Fruit fly (Drosophila melanogaster) whole organism, embryonic: ENCODE measurements around the gene CG2256.

Source experiments
- Abd-B ChIP-seq: fragments of 200-800 bp; sonication (Bioruptor generic); optimal IDR thresholded peaks from 2 replicates; lab custom pipeline; 2018; ENCODE audit warnings: missing biosample characterization, mild to moderate bottlenecking, missing genetic modification characterization, moderate library complexity
- CG13424 ChIP-seq: fragments of 200-800 bp; sonication (Bioruptor generic); optimal IDR thresholded peaks from 2 replicates; lab custom pipeline; 2019; ENCODE audit warnings: missing biosample characterization, mild to moderate bottlenecking, missing genetic modification characterization, moderate library complexity
- CG14014 ChIP-seq: fragments of 200-800 bp; sonication (Bioruptor generic); IDR thresholded peaks from 2 replicates; pipeline ENCODE4 v1.3.6; 2022; ENCODE audit warnings: missing biosample characterization, missing genetic modification characterization
- CG1529 ChIP-seq: fragments of 200-800 bp; sonication (Bioruptor generic); optimal IDR thresholded peaks from 3 replicates; lab custom pipeline; 2018; ENCODE audit warnings: missing biosample characterization, missing genetic modification characterization
- CG16863 ChIP-seq: fragments of 200-800 bp; sonication (Bioruptor generic); optimal IDR thresholded peaks from 3 replicates; lab custom pipeline; 2016; ENCODE audit warnings: missing biosample characterization, missing genetic modification characterization
- CG17361 ChIP-seq: fragments of 200-800 bp; sonication (Bioruptor generic); IDR thresholded peaks from 3 replicates; pipeline ENCODE4 v1.3.6; 2022; ENCODE audit warnings: missing biosample characterization, missing genetic modification characterization
- CG18619 ChIP-seq: fragments of 200-800 bp; sonication (Bioruptor generic); optimal IDR thresholded peaks from 3 replicates; lab custom pipeline; 2017; ENCODE audit warnings: missing biosample characterization, mild to moderate bottlenecking, missing genetic modification characterization
- CG2120 ChIP-seq: fragments of 200-800 bp; sonication (Bioruptor generic); optimal IDR thresholded peaks from 3 replicates; lab custom pipeline; 2016; ENCODE audit warnings: missing biosample characterization, missing genetic modification characterization
- CG31388 ChIP-seq: fragments of 200-800 bp; sonication (Bioruptor generic); optimal IDR thresholded peaks from 2 replicates; lab custom pipeline; 2016; ENCODE audit warnings: missing biosample characterization, missing genetic modification characterization
- CG6689 ChIP-seq: fragments of 200-800 bp; sonication (Bioruptor generic); IDR thresholded peaks from 2 replicates; pipeline ENCODE4 v1.3.6; 2022; ENCODE audit warnings: missing biosample characterization, missing genetic modification characterization
- CG9215 ChIP-seq: fragments of 200-800 bp; sonication (Bioruptor generic); IDR thresholded peaks from 2 replicates; pipeline ENCODE4 v1.3.6; 2022; ENCODE audit warnings: missing biosample characterization, missing genetic modification characterization
- Ets65A ChIP-seq: fragments of 200-800 bp; sonication (Bioruptor generic); peaks from one replicate; lab custom pipeline; 2016; ENCODE audit warnings: missing biosample characterization, missing genetic modification characterization
- Hr78 ChIP-seq, 2 experiments: fragments of 200-800 bp in 1 of 2; fragments of >200 bp in 1 of 2; sonication (Bioruptor generic) in 1 of 2; optimal IDR thresholded peaks; 2 replicates each; lab custom pipeline; 2017 to 2019; ENCODE audit warnings: missing biosample characterization in 2 of 2, missing genetic modification characterization in 2 of 2, mild to moderate bottlenecking in 1 of 2, moderate library complexity in 1 of 2
- Med ChIP-seq: fragments of 200-800 bp; sonication (Bioruptor generic); peaks from one replicate; lab custom pipeline; 2016; ENCODE audit warnings: missing biosample characterization, missing genetic modification characterization, mild to moderate bottlenecking, inconsistent platforms, moderate library complexity
- Pdp1 ChIP-seq, 2 experiments: fragments of 200-800 bp; sonication (Bioruptor generic); optimal IDR thresholded peaks; 3 replicates each; lab custom pipeline; 2016; ENCODE audit warnings: missing biosample characterization in 2 of 2, missing genetic modification characterization in 2 of 2, mild to moderate bottlenecking in 1 of 2, moderate library complexity in 1 of 2
- Ptx1 ChIP-seq: fragments of 200-800 bp; sonication (Bioruptor generic); IDR thresholded peaks from 2 replicates; pipeline ENCODE4 v1.3.6; 2022; ENCODE audit warnings: missing biosample characterization, missing genetic modification characterization
- Rfx ChIP-seq: fragments of 200-800 bp; sonication (Bioruptor generic); IDR thresholded peaks from 2 replicates; pipeline ENCODE4 v1.3.6; 2022; ENCODE audit warnings: missing biosample characterization, missing genetic modification characterization
- Xbp1 ChIP-seq: fragments of 200-800 bp; sonication (Bioruptor generic); optimal IDR thresholded peaks from 3 replicates; lab custom pipeline; 2016; ENCODE audit warnings: missing biosample characterization, mild to moderate bottlenecking, missing genetic modification characterization
- ap ChIP-seq: fragments of 200-800 bp; sonication (Bioruptor generic); IDR thresholded peaks from 2 replicates; pipeline ENCODE4 v1.3.6; 2022; ENCODE audit warnings: missing biosample characterization, missing genetic modification characterization
- dati ChIP-seq: fragments of 200-800 bp; sonication (Bioruptor generic); IDR thresholded peaks from 2 replicates; pipeline ENCODE4 v1.3.6; 2022; ENCODE audit warnings: missing biosample characterization, missing genetic modification characterization
- dysf ChIP-seq: fragments of 200-800 bp; sonication (Bioruptor generic); IDR thresholded peaks from 3 replicates; pipeline ENCODE4 v1.3.6; 2022; ENCODE audit warnings: missing biosample characterization, missing genetic modification characterization
- lab ChIP-seq: fragments of 200-800 bp; sonication (Bioruptor generic); optimal IDR thresholded peaks from 3 replicates; lab custom pipeline; 2017; ENCODE audit warnings: missing biosample characterization, missing genetic modification characterization, mild to moderate bottlenecking, moderate library complexity, missing genetic modification reagents
- lmd ChIP-seq: fragments of 200-800 bp; sonication (Bioruptor generic); IDR thresholded peaks from 2 replicates; pipeline ENCODE4 v1.3.6; 2022; ENCODE audit warnings: missing biosample characterization, missing genetic modification characterization
- mam ChIP-seq: fragments of 200-800 bp; sonication (Bioruptor generic); optimal IDR thresholded peaks from 3 replicates; lab custom pipeline; 2016; ENCODE audit warnings: missing biosample characterization, missing genetic modification characterization
- nau ChIP-seq: fragments of 200-800 bp; sonication (Bioruptor generic); optimal IDR thresholded peaks from 3 replicates; lab custom pipeline; 2017; ENCODE audit warnings: missing biosample characterization, mild to moderate bottlenecking, missing genetic modification characterization, missing genetic modification reagents
- prd ChIP-seq, 3 experiments: fragments of >200 bp in 2 of 3; fragments of 200-800 bp in 1 of 3; sonication (Bioruptor generic) in 1 of 3; optimal IDR thresholded peaks in 2 of 3; IDR thresholded peaks in 1 of 3; 2 replicates in 2 of 3; 3 replicates in 1 of 3; pipeline versions ENCODE4 v1.3.6 to Lab custom; 2017 to 2022; ENCODE audit warnings: missing biosample characterization in 1 of 3, missing genetic modification characterization in 1 of 3
- row ChIP-seq: fragments of 200-800 bp; sonication (Bioruptor generic); IDR thresholded peaks from 3 replicates; pipeline ENCODE4 v1.3.6; 2022; ENCODE audit warnings: missing biosample characterization, missing genetic modification characterization
- sens ChIP-seq: fragments of 200-800 bp; sonication (Bioruptor generic); peaks from one replicate; lab custom pipeline; 2016; ENCODE audit warnings: missing biosample characterization, missing genetic modification characterization
- slbo ChIP-seq: fragments of 200-800 bp; sonication (Bioruptor generic); IDR thresholded peaks from 2 replicates; pipeline ENCODE4 v1.3.6; 2022; ENCODE audit warnings: missing biosample characterization, missing genetic modification characterization
- stc ChIP-seq: fragments of 200-800 bp; sonication (Bioruptor generic); IDR thresholded peaks from 2 replicates; pipeline ENCODE4 v1.3.6; 2022; ENCODE audit warnings: missing biosample characterization, missing genetic modification characterization
- sug ChIP-seq: fragments of 200-800 bp; optimal IDR thresholded peaks from 2 replicates; lab custom pipeline; 2019; ENCODE audit warnings: missing biosample characterization, mild to moderate bottlenecking, missing genetic modification characterization, moderate library complexity
- toy ChIP-seq: fragments of 200-800 bp; sonication (Bioruptor generic); IDR thresholded peaks from 2 replicates; pipeline ENCODE4 v1.3.6; 2022; ENCODE audit warnings: missing biosample characterization, missing genetic modification characterization
- vvl ChIP-seq: fragments of 200-800 bp; sonication (Bioruptor generic); IDR thresholded peaks from 2 replicates; pipeline ENCODE4 v1.3.6; 2022; ENCODE audit warnings: missing biosample characterization, missing genetic modification characterization
- zen ChIP-seq: fragments of 200-800 bp; sonication (Bioruptor generic); optimal IDR thresholded peaks from 3 replicates; lab custom pipeline; 2018; ENCODE audit warnings: missing biosample characterization, mild to moderate bottlenecking, missing genetic modification characterization, moderate library complexity
- zen2 ChIP-seq: fragments of 200-800 bp; sonication (Bioruptor generic); IDR thresholded peaks from 3 replicates; pipeline ENCODE4 v1.3.6; 2022; ENCODE audit warnings: missing biosample characterization, missing genetic modification characterization; ENCODE audit not compliant: partially characterized antibody
- zfh1 ChIP-seq: fragments of 200-800 bp; sonication (Bioruptor generic); IDR thresholded peaks from 3 replicates; pipeline ENCODE4 v1.3.6; 2022; ENCODE audit warnings: missing biosample characterization, missing genetic modification characterization

The CG2256 gene

dm6 chrX:8081427-8082185 lies 5.4 kb downstream of the CG2256 start, which contains the start of gene Ldsdh1 (continued):
- TF ChIP-seq sug (tag; lab: Kevin White, UChicago) (no peak), stc (no peak), dati (GFP tag; lab: Robert Waterston, UW) (no peak), lab (GFP tag; lab: Kevin White, UChicago) (peak; percentile 44), CG16863 (GFP tag; lab: Kevin White, UChicago) (no peak), nau (GFP tag; lab: Kevin White, UChicago) (no peak), CG13424 (no peak), zfh1 (GFP tag; lab: Robert Waterston, UW) (no peak), toy (GFP tag; lab: Robert Waterston, UW) (no peak), CG1529 (GFP tag; lab: Kevin White, UChicago) (no peak), CG18619 (GFP tag; lab: Kevin White, UChicago) (no peak)

- no peak for TF ChIP-seq prd (optimal IDR thresholded peaks at IDR 0.05; lab: Kevin White, UChicago)
- TF ChIP-seq prd (GFP tag; IDR thresholded peaks at IDR 0.05; lab: Robert Waterston, UW), result peak; percentile 50; the same call in 2 of the 3 replicates
- peak; percentile 21 for TF ChIP-seq CG2120 (GFP tag; lab: Kevin White, UChicago)
- TF ChIP-seq CG6689 (GFP tag; lab: Robert Waterston, UW), result 0 out of 2 replicates have a peak, but pooled peaks have one; percentile 33
- TF ChIP-seq lmd, result peak; percentile 27; the same call in 1 of the 2 replicates
- peak; percentile 86 for TF ChIP-seq sens (GFP tag; lab: Kevin White, UChicago)
- TF ChIP-seq Xbp1 (GFP tag; lab: Kevin White, UChicago), result peak; percentile 0
- peak; percentile 18; the same call in 1 of the 2 replicates for TF ChIP-seq CG14014 (GFP tag; lab: Robert Waterston, UW)
- peak; percentile 2 for TF ChIP-seq Abd-B (GFP tag; lab: Kevin White, UChicago)
- peak; percentile 9 for TF ChIP-seq mam (GFP tag; lab: Kevin White, UChicago)
- 0 out of 2 replicates have a peak, but pooled peaks have one; percentile 8 for TF ChIP-seq vvl (GFP tag; lab: Robert Waterston, UW)
- TF ChIP-seq CG17361 (GFP tag; lab: Robert Waterston, UW), result no peak
- TF ChIP-seq CG9215 (GFP tag; lab: Robert Waterston, UW), result no peak
- no peak for TF ChIP-seq zen (tag; lab: Kevin White, UChicago)
- TF ChIP-seq dysf (GFP tag; lab: Robert Waterston, UW), result 0 out of 3 replicates have a peak, but pooled peaks have one; percentile 18
- TF ChIP-seq Hr78 (GFP tag; optimal IDR thresholded peaks at IDR 0.05; lab: Kevin White, UChicago), result peak in 1 of 2 experiments; percentile 32
- peak in 1 of 2 experiments; percentile 60 for TF ChIP-seq Pdp1 (GFP tag; optimal IDR thresholded peaks at IDR 0.05; lab: Kevin White, UChicago)
- TF ChIP-seq Ets65A, result peak; percentile 80
- no peak for TF ChIP-seq zen2
- no peak for TF ChIP-seq CG31388
- peak; percentile 11; the same call in 1 of the 2 replicates for TF ChIP-seq ap
- TF ChIP-seq Rfx (GFP tag; lab: Robert Waterston, UW), result peak; percentile 31; the same call in 1 of the 2 replicates
- TF ChIP-seq row (GFP tag; lab: Robert Waterston, UW), result peak; percentile 51
- peak; percentile 41; the same call in 1 of the 2 replicates for TF ChIP-seq slbo (GFP tag; lab: Robert Waterston, UW)
- peak; percentile 56 for TF ChIP-seq Med (GFP tag; lab: Kevin White, UChicago)
- 0 out of 2 replicates have a peak, but pooled peaks have one; percentile 25 for TF ChIP-seq Ptx1 (GFP tag; lab: Robert Waterston, UW)
These were observed 6.8 kb downstream of the CG2256 start for dm6 chrX:8080174-8080573.
